Worm (Caenorhabditis elegans): ENCODE results near the gene K08E5.1.

The K08E5.1 gene

ce11 chrIII:10187840-10188239, 41.2 kb upstream of the K08E5.1 start (continued):
- no peak for TF ChIP-seq pqm-1 (tag; optimal IDR thresholded peaks at IDR 0.05)
- peak; percentile 75 for TF ChIP-seq lin-14 (GFP tag; optimal IDR thresholded peaks at IDR 0.05)
- no peak for TF ChIP-seq ama-1 (optimal IDR thresholded peaks at IDR 0.05)
- TF ChIP-seq unc-86 (tag; optimal IDR thresholded peaks at IDR 0.05) = peak; percentile 13
- TF ChIP-seq vab-15 (tag; optimal IDR thresholded peaks at IDR 0.05) = no peak
- no peak for TF ChIP-seq lin-13 (GFP tag; optimal IDR thresholded peaks at IDR 0.05)
- TF ChIP-seq mdl-1 (tag; optimal IDR thresholded peaks at IDR 0.05) = no peak
- TF ChIP-seq efl-1 (optimal IDR thresholded peaks at IDR 0.05) = peak; percentile 22 to 25
- no peak for TF ChIP-seq efl-1 (GFP tag; optimal IDR thresholded peaks at IDR 0.05 in 1 of 2)

ce11 chrIII:10186160-10186559, 39.6 kb upstream of the K08E5.1 start, which contains the start of gene unc-47:
unc-47 (minus strand) TSS chrIII:10186260.
- TF ChIP-seq jun-1 (tag; optimal IDR thresholded peaks at IDR 0.05) (no peak), lir-3 (tag; optimal IDR thresholded peaks at IDR 0.05; ENCODE audit: poor library complexity) (no peak), ceh-82 (tag; optimal IDR thresholded peaks at IDR 0.05) (no peak), nhr-28 (tag; optimal IDR thresholded peaks at IDR 0.05) (no peak), fos-1 (tag; optimal IDR thresholded peaks at IDR 0.05) (no peak), snpc-4 (tag; optimal IDR thresholded peaks at IDR 0.05) (no peak), nhr-20 (tag; optimal IDR thresholded peaks at IDR 0.05) (no peak), nhr-19 (GFP tag; conservative IDR thresholded peaks at IDR 0.05) (no peak), sup-37 (GFP tag; optimal IDR thresholded peaks at IDR 0.05) (no peak), dpl-1 (GFP tag; optimal IDR thresholded peaks at IDR 0.05) (no peak), lsy-2 (tag; optimal IDR thresholded peaks at IDR 0.05) (no peak)

- TF ChIP-seq swsn-7 (tag; optimal IDR thresholded peaks at IDR 0.05) (no peak), isw-1 (GFP tag; IDR thresholded peaks at IDR 0.05) (no peak), ztf-11 (tag; optimal IDR thresholded peaks at IDR 0.05) (no peak), unc-98 (GFP tag; IDR thresholded peaks at IDR 0.05) (no peak), lin-15B (tag; optimal IDR thresholded peaks at IDR 0.05) (no peak), pag-3 (tag; optimal IDR thresholded peaks at IDR 0.05; ENCODE audit: borderline replicate concordance, insufficient read depth) (no peak), efl-3 (GFP tag; optimal IDR thresholded peaks at IDR 0.05) (no peak), C16A3.4 (tag; optimal IDR thresholded peaks at IDR 0.05) (no peak), aha-1 (tag; optimal IDR thresholded peaks at IDR 0.05) (no peak), lin-35 (GFP tag; optimal IDR thresholded peaks at IDR 0.05) (no peak), lin-13 (GFP tag; optimal IDR thresholded peaks at IDR 0.05) (no peak), lin-39 (tag; optimal IDR thresholded peaks at IDR 0.05) (no peak), nhr-20 (tag; optimal IDR thresholded peaks at IDR 0.05) (no peak), dpl-1 (GFP tag; optimal IDR thresholded peaks at IDR 0.05) (no peak)
Measured at ce11 chrIII:10181868-10182267, 35.3 kb upstream of the K08E5.1 start.

- TF ChIP-seq C04F5.9 (tag; optimal IDR thresholded peaks at IDR 0.05) = no peak
- no peak for TF ChIP-seq lin-13 (GFP tag; optimal IDR thresholded peaks at IDR 0.05)
- no peak for TF ChIP-seq lin-14 (GFP tag; optimal IDR thresholded peaks at IDR 0.05)
- TF ChIP-seq nhr-84 (tag; optimal IDR thresholded peaks at IDR 0.05) = no peak
- no peak for TF ChIP-seq lin-35 (GFP tag; optimal IDR thresholded peaks at IDR 0.05)
- no peak for TF ChIP-seq mab-9 (GFP tag; IDR thresholded peaks at IDR 0.05)
- no peak for TF ChIP-seq fos-1 (tag; optimal IDR thresholded peaks at IDR 0.05)
- TF ChIP-seq unc-98 (GFP tag; IDR thresholded peaks at IDR 0.05) = no peak
- TF ChIP-seq fkh-4 (tag; optimal IDR thresholded peaks at IDR 0.05; ENCODE audit: borderline replicate concordance) = no peak
- no peak for TF ChIP-seq ceh-63 (GFP tag; optimal IDR thresholded peaks at IDR 0.05)
- TF ChIP-seq alr-1 (tag; optimal IDR thresholded peaks at IDR 0.05; ENCODE audit: borderline replicate concordance) = no peak
- TF ChIP-seq dpl-1 (GFP tag; optimal IDR thresholded peaks at IDR 0.05) = no peak
- no peak for TF ChIP-seq grh-1 (GFP tag; IDR thresholded peaks at IDR 0.05)
- TF ChIP-seq snpc-4 (tag; optimal IDR thresholded peaks at IDR 0.05) = no peak
- no peak for TF ChIP-seq sptf-1 (tag; optimal IDR thresholded peaks at IDR 0.05)
- no peak for TF ChIP-seq zag-1 (tag; optimal IDR thresholded peaks at IDR 0.05)
- TF ChIP-seq aha-1 (tag; optimal IDR thresholded peaks at IDR 0.05) = no peak
Measured at ce11 chrIII:10179444-10179843, 32.8 kb upstream of the K08E5.1 start.

Measured in whole organism, L1 larva.